Worm (Caenorhabditis elegans) whole organism, L3 larva: ENCODE measurements around the gene F31B9.7.

Source experiments
- R02D3.7 ChIP-seq: fragments of 150-350 bp; optimal IDR thresholded peaks from 2 replicates; lab custom pipeline; 2014; ENCODE audit warnings: missing biosample characterization, missing genetic modification characterization
- ZK546.5 ChIP-seq: sonication (generic microtip); optimal IDR thresholded peaks from 2 replicates; lab custom pipeline; 2017; ENCODE audit warnings: missing biosample characterization, missing genetic modification characterization
- aly-2 ChIP-seq: fragments of 150-350 bp; optimal IDR thresholded peaks from 2 replicates; lab custom pipeline; 2014; ENCODE audit warnings: missing biosample characterization, missing genetic modification characterization
- ceh-82 ChIP-seq: fragments of 150-350 bp; optimal IDR thresholded peaks from 2 replicates; lab custom pipeline; 2014; ENCODE audit warnings: missing biosample characterization, missing genetic modification characterization
- ceh-9 ChIP-seq: sonication (generic microtip); optimal IDR thresholded peaks from 2 replicates; lab custom pipeline; 2018; ENCODE audit warnings: missing biosample characterization, missing genetic modification characterization
- daf-12 ChIP-seq: fragments of 150-350 bp; optimal IDR thresholded peaks from 2 replicates; lab custom pipeline; 2014; ENCODE audit warnings: missing biosample characterization, missing genetic modification reagents, missing genetic modification characterization
- egl-27 ChIP-seq: sonication (generic microtip); optimal IDR thresholded peaks from 4 replicates; lab custom pipeline; 2017; ENCODE audit warnings: missing biosample characterization, missing genetic modification reagents, missing genetic modification characterization
- egl-5 ChIP-seq: fragments of 150-350 bp; optimal IDR thresholded peaks from 2 replicates; lab custom pipeline; 2017; ENCODE audit warnings: missing biosample characterization, missing genetic modification reagents, missing genetic modification characterization, inconsistent platforms
- elt-1 ChIP-seq: fragments of 150-350 bp; optimal IDR thresholded peaks from 2 replicates; lab custom pipeline; 2014; ENCODE audit warnings: missing biosample characterization, missing genetic modification characterization
- elt-2 ChIP-seq: sonication (generic microtip); optimal IDR thresholded peaks from 2 replicates; lab custom pipeline; 2016; ENCODE audit warnings: missing genetic modification reagents, mild to moderate bottlenecking, missing genetic modification characterization, missing compliant biosample characterization
- elt-3 ChIP-seq, 3 experiments: fragments of 150-350 bp in 1 of 3; sonication (generic microtip) in 2 of 3; optimal IDR thresholded peaks; 2 replicates in 2 of 3; 4 replicates in 1 of 3; lab custom pipeline; 2014 to 2017; ENCODE audit warnings: missing biosample characterization in 3 of 3, missing genetic modification characterization in 3 of 3
- fkh-10 ChIP-seq: sonication (generic microtip); optimal IDR thresholded peaks from 2 replicates; lab custom pipeline; 2017; ENCODE audit warnings: missing biosample characterization, missing genetic modification reagents, missing genetic modification characterization
- fkh-2 ChIP-seq: fragments of 150-350 bp; optimal IDR thresholded peaks from 2 replicates; lab custom pipeline; 2014; ENCODE audit warnings: missing biosample characterization, missing genetic modification reagents, missing genetic modification characterization
- fos-1 ChIP-seq: fragments of 150-350 bp; optimal IDR thresholded peaks from 2 replicates; lab custom pipeline; 2014; ENCODE audit warnings: missing biosample characterization, missing genetic modification characterization
- jun-1 ChIP-seq: fragments of 150-350 bp; optimal IDR thresholded peaks from 2 replicates; lab custom pipeline; 2014; ENCODE audit warnings: missing biosample characterization, missing genetic modification reagents, missing genetic modification characterization
- lin-39 ChIP-seq: fragments of 150-350 bp; optimal IDR thresholded peaks from 2 replicates; lab custom pipeline; 2018; ENCODE audit warnings: missing biosample characterization, missing genetic modification reagents, missing genetic modification characterization
- lsy-12 ChIP-seq: sonication (generic microtip); optimal IDR thresholded peaks from 2 replicates; lab custom pipeline; 2016; ENCODE audit warnings: mild to moderate bottlenecking, missing genetic modification characterization, missing compliant biosample characterization
- mdl-1 ChIP-seq: fragments of 150-350 bp; optimal IDR thresholded peaks from 2 replicates; lab custom pipeline; 2014; ENCODE audit warnings: missing biosample characterization, missing genetic modification characterization
- nfya-1 ChIP-seq: sonication (generic microtip); optimal IDR thresholded peaks from 2 replicates; lab custom pipeline; 2017; ENCODE audit warnings: missing genetic modification characterization, mild to moderate bottlenecking, missing compliant biosample characterization, antibody characterized with exemption, moderate library complexity; ENCODE audit not compliant: insufficient read depth
- nhr-11 ChIP-seq: fragments of 150-350 bp; optimal IDR thresholded peaks from 2 replicates; lab custom pipeline; 2014; ENCODE audit warnings: missing biosample characterization, missing genetic modification characterization
- nhr-12 ChIP-seq: fragments of 150-350 bp; optimal IDR thresholded peaks from 2 replicates; lab custom pipeline; 2014; ENCODE audit warnings: missing biosample characterization, missing genetic modification characterization
- nhr-23 ChIP-seq: fragments of 150-350 bp; optimal IDR thresholded peaks from 2 replicates; lab custom pipeline; 2014; ENCODE audit warnings: missing biosample characterization, missing genetic modification reagents, missing genetic modification characterization
- nhr-25 ChIP-seq: sonication (generic microtip); optimal IDR thresholded peaks from 2 replicates; lab custom pipeline; 2017; ENCODE audit warnings: missing biosample characterization, missing genetic modification characterization
- nhr-43 ChIP-seq: sonication (generic microtip); optimal IDR thresholded peaks from 2 replicates; lab custom pipeline; 2016; ENCODE audit warnings: mild to moderate bottlenecking, missing genetic modification characterization, missing compliant biosample characterization; ENCODE audit not compliant: poor library complexity, severe bottlenecking
- nhr-67 ChIP-seq: fragments of 150-350 bp; optimal IDR thresholded peaks from 2 replicates; lab custom pipeline; 2014; ENCODE audit warnings: missing biosample characterization, missing genetic modification characterization
- nhr-76 ChIP-seq: fragments of 150-350 bp; sonication (generic microtip); optimal IDR thresholded peaks from 5 replicates; lab custom pipeline; 2014; ENCODE audit warnings: missing biosample characterization, missing genetic modification characterization
- nhr-77 ChIP-seq: fragments of 150-350 bp; optimal IDR thresholded peaks from 2 replicates; lab custom pipeline; 2014; ENCODE audit warnings: missing biosample characterization, missing genetic modification characterization
- pha-4 ChIP-seq: fragments of 150-350 bp; optimal IDR thresholded peaks from 2 replicates; lab custom pipeline; 2014; ENCODE audit warnings: missing biosample characterization, missing genetic modification reagents, missing genetic modification characterization
- pqm-1 ChIP-seq: fragments of 150-350 bp; optimal IDR thresholded peaks from 2 replicates; lab custom pipeline; 2017; ENCODE audit warnings: missing biosample characterization, missing genetic modification characterization, inconsistent platforms
- sea-2 ChIP-seq: fragments of 150-350 bp; sonication (generic microtip); optimal IDR thresholded peaks from 4 replicates; lab custom pipeline; 2014; ENCODE audit warnings: missing biosample characterization, missing genetic modification reagents, missing genetic modification characterization
- skn-1 ChIP-seq: fragments of 150-350 bp; optimal IDR thresholded peaks from 2 replicates; lab custom pipeline; 2014; ENCODE audit warnings: missing biosample characterization, missing genetic modification characterization
- snpc-4 ChIP-seq: fragments of 150-350 bp; optimal IDR thresholded peaks from 2 replicates; lab custom pipeline; 2014; ENCODE audit warnings: missing biosample characterization, missing genetic modification characterization
- tbx-2 ChIP-seq: sonication (generic microtip); optimal IDR thresholded peaks from 2 replicates; lab custom pipeline; 2016; ENCODE audit warnings: mild to moderate bottlenecking, missing genetic modification characterization, missing compliant biosample characterization
- ztf-4 ChIP-seq: fragments of 150-350 bp; optimal IDR thresholded peaks from 2 replicates; lab custom pipeline; 2014; ENCODE audit warnings: missing biosample characterization, missing genetic modification characterization

F31B9.7 gene

DNA sequence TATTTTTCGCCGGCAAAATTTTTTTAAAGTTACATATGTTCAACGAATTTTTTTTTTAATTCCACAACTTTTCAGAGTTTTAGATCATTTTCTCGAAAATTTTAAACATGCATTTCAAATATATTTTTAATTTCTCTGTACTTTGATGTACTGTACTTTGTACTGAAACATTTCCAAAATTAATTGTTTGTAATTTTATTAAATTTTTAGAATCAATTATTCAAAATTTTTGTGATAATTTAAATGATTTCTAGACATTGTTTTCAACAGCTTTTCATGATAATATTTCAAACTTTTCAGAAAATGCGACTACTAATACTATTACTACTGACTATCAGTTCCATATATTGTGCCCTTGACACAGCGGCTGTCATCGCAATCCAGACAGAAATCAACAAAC, 24.2 kb downstream of the F31B9.7 start, which contains the start of gene mec-5:
mec-5 (plus strand) TSS at position 301 of the 400 bp plus-strand sequence.
- TF ChIP-seq fkh-2 (tag; lab: Kevin White, UChicago) (no peak), mdl-1 (tag; lab: Kevin White, UChicago) (no peak), lsy-12 (tag; lab: Kevin White, UChicago) (no peak), elt-1 (tag; lab: Kevin White, UChicago) (no peak), tbx-2 (tag; lab: Kevin White, UChicago) (no peak), nhr-12 (no peak), ZK546.5 (no peak)

DNA sequence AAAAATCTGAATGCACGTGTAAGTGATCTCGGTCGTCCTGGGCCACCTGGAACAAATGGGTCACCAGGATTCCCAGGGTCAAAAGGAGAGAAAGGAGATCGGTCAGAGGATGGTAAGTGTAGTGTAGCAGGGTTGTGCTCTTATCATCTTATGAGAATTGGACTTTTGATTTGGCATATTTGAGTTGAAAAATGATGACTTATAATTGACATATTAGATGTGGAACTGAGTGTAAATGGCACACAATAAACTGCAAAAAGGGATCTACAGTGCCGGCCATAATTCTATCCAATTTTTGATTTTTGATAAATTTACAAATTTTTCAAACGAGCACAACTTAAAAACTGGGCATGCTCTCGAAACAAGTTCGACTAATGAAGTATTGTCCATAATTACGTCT, 24.7 kb downstream of the F31B9.7 start:
- TF ChIP-seq pha-4 (tag; lab: Kevin White, UChicago) = no peak
- TF ChIP-seq daf-12 = no peak
- no peak for TF ChIP-seq pqm-1 (tag; lab: Kevin White, UChicago)
- TF ChIP-seq elt-1 (tag; lab: Kevin White, UChicago) = no peak
- TF ChIP-seq nhr-11 (tag; lab: Kevin White, UChicago) = no peak
- TF ChIP-seq snpc-4 (tag; lab: Kevin White, UChicago) = no peak
- no peak for TF ChIP-seq nfya-1
- no peak for TF ChIP-seq nhr-76
- TF ChIP-seq elt-3 (tag; optimal IDR thresholded peaks at IDR 0.05; lab: Kevin White, UChicago) = no peak
- no peak for TF ChIP-seq elt-2 (tag; lab: Kevin White, UChicago)
- no peak for TF ChIP-seq sea-2 (GFP tag; lab: Kevin White, UChicago)
- no peak for TF ChIP-seq ztf-4
- no peak for TF ChIP-seq nhr-23 (tag; lab: Kevin White, UChicago)
- no peak for TF ChIP-seq ceh-9 (tag; lab: Kevin White, UChicago)

DNA sequence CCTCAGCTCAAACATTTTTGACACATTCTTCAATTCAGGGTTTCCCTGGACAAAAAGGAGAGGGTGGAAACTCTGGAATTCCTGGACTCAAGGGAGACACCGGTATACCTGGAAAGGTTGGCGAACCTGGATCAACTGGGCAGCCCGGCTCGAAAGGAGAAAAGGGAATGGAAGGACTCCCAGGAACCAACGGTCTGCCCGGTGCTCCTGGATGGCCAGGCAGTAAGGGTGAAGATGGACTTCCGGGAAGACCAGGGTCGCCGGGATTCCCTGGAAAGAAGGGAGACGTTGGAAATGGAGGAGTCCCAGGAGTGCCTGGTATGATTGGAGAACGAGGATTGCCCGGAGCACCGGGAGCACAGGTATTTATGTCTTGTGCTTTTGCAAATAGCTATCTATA, 26.3 kb downstream of the F31B9.7 start:
- TF ChIP-seq nhr-67 (tag; lab: Kevin White, UChicago) (no peak), ZK546.5 (no peak), skn-1 (no peak), egl-5 (tag; lab: Kevin White, UChicago) (no peak), fos-1 (no peak), elt-2 (tag; lab: Kevin White, UChicago) (no peak), egl-27 (tag; lab: Kevin White, UChicago) (no peak), daf-12 (no peak), nhr-76 (no peak), aly-2 (tag; lab: Kevin White, UChicago) (no peak), sea-2 (GFP tag; lab: Kevin White, UChicago) (no peak), nhr-77 (tag; lab: Kevin White, UChicago) (no peak), pqm-1 (tag; lab: Kevin White, UChicago) (no peak), nhr-12 (no peak), nhr-11 (tag; lab: Kevin White, UChicago) (no peak), ceh-82 (tag; lab: Kevin White, UChicago) (no peak)

DNA sequence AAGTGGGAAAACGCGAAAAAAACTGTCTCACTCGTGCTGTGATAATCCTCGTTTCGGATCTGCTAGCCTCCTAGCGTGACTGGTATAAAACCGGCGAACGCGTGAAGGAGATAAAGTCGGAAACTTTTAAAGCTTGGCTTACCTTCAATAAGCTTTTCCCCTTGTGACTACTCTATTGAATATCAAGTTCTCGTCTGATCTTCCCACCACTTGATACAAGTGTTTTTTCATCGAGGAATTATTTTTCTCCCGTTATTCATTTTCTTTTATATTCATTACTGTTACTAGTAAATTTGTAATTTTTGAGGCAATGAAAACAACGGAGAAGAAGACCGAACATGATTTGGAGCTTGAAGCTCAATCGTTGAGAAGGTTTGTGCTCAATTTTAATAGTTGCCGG, 31.7 kb downstream of the F31B9.7 start, which contains the start of gene col-186:
col-186 (plus strand) TSS at position 301 of the 400 bp plus-strand sequence.
- no peak for TF ChIP-seq R02D3.7 (tag; lab: Kevin White, UChicago)
- no peak for TF ChIP-seq nhr-12
- TF ChIP-seq ZK546.5 = no peak
- TF ChIP-seq snpc-4 (tag; lab: Kevin White, UChicago) = no peak
- TF ChIP-seq nhr-43 = no peak
- no peak for TF ChIP-seq ztf-4
- no peak for TF ChIP-seq lin-39 (tag; lab: Kevin White, UChicago)
- TF ChIP-seq nhr-23 (tag; lab: Kevin White, UChicago) = no peak
- TF ChIP-seq nhr-67 (tag; lab: Kevin White, UChicago) = no peak
- no peak for TF ChIP-seq pha-4 (tag; lab: Kevin White, UChicago)

DNA sequence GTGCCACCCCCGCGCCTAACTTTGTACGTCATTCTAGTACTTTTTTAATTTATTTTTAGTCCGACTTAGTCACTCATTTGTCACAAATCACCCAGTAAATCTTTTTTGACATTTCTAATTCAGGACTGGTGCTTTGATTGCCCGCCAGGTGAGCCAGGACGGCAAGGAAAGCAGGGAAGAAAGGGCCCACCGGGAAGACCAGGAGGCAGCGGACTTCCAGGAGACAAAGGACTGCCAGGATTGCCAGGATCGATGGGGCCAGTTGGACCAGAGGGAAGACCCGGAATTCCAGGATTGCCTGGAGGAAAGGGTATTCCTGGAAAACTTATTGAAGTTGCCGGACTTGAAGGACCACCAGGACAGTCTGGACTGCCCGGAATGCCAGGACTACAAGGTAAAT, 33.6 kb downstream of the F31B9.7 start:
- TF ChIP-seq nhr-77 (tag; lab: Kevin White, UChicago) (no peak), elt-1 (tag; lab: Kevin White, UChicago) (no peak), jun-1 (no peak), elt-3 (tag; optimal IDR thresholded peaks at IDR 0.05; lab: Kevin White, UChicago) (no peak), nhr-12 (no peak), daf-12 (no peak), snpc-4 (tag; lab: Kevin White, UChicago) (no peak), fkh-2 (tag; lab: Kevin White, UChicago) (no peak), nhr-25 (tag; lab: Kevin White, UChicago) (no peak), elt-2 (tag; lab: Kevin White, UChicago) (no peak), pha-4 (tag; lab: Kevin White, UChicago) (no peak), skn-1 (no peak), ZK546.5 (no peak), fkh-10 (GFP tag; lab: Kevin White, UChicago) (no peak)
